Fruit fly (Drosophila melanogaster) Kc167 (cell line): ENCODE data around the gene btd.

ENCODE experiments used
- Myc ChIP-seq: fragments of >200 bp; optimal IDR thresholded peaks from 2 replicates; lab custom pipeline; 2017; ENCODE audit warnings: missing external identifiers
- Sin3A ChIP-seq: fragments of >200 bp; optimal IDR thresholded peaks from 2 replicates; lab custom pipeline; 2018; ENCODE audit warnings: missing external identifiers
- insv ChIP-seq: fragments of >200 bp; optimal IDR thresholded peaks from 3 replicates; lab custom pipeline; 2018; ENCODE audit warnings: missing external identifiers
- psq ChIP-seq: fragments of >200 bp; optimal IDR thresholded peaks from 2 replicates; lab custom pipeline; 2017; ENCODE audit warnings: missing external identifiers

btd gene

dm6 chrX:9742084-9742483 lies 48.1 kb downstream of the btd start:
- TF ChIP-seq Myc (lab: Kevin White, UChicago) (no peak), insv (no peak), psq (lab: Kevin White, UChicago) (no peak), Sin3A (no peak)

dm6 chrX:9744034-9744673 lies 50.2 kb downstream of the btd start:
- TF ChIP-seq insv = no peak
- no peak for TF ChIP-seq Myc (lab: Kevin White, UChicago)

dm6 chrX:9744674-9745246 lies 50.8 kb downstream of the btd start:
- TF ChIP-seq Myc (lab: Kevin White, UChicago) (no peak), Sin3A (no peak)
